Worm (Caenorhabditis elegans) whole organism, L4 larva: Measurements from ENCODE around the gene med-2.

Source experiments
- D1046.2 ChIP-seq: fragments of 200-800 bp; sonication (Bioruptor generic); IDR thresholded peaks from 2 replicates; pipeline ENCODE4 v1.3.6; 2022; ENCODE audit warnings: missing genetic modification characterization, missing compliant biosample characterization
- F44E2.7 ChIP-seq: fragments of 200-800 bp; sonication (Bioruptor generic); IDR thresholded peaks from 2 replicates; pipeline ENCODE4 v2.1.2; 2022; ENCODE audit warnings: missing genetic modification characterization, missing compliant biosample characterization
- R02D3.7 ChIP-seq: fragments of 150-350 bp; sonication (generic microtip); optimal IDR thresholded peaks from 3 replicates; lab custom pipeline; 2014; ENCODE audit warnings: missing biosample characterization, missing genetic modification characterization
- T20F7.1 ChIP-seq: fragments of 200-800 bp; sonication (Bioruptor generic); optimal IDR thresholded peaks from 2 replicates; lab custom pipeline; 2018; ENCODE audit warnings: mild to moderate bottlenecking, missing genetic modification characterization, missing compliant biosample characterization
- Y48G9A.11 ChIP-seq: fragments of 200-800 bp; sonication (Bioruptor generic); IDR thresholded peaks from 2 replicates; pipeline ENCODE4 v1.3.6; 2022; ENCODE audit warnings: missing genetic modification reagents, missing genetic modification characterization, missing compliant biosample characterization
- Y5F2A.4 ChIP-seq: fragments of 200-800 bp; sonication (Bioruptor generic); optimal IDR thresholded peaks from 2 replicates; lab custom pipeline; 2018; ENCODE audit warnings: mild to moderate bottlenecking, missing genetic modification characterization, missing compliant biosample characterization
- ZK337.2 ChIP-seq: fragments of 200-800 bp; sonication (Bioruptor generic); IDR thresholded peaks from 2 replicates; pipeline ENCODE4 v1.3.6; 2022; ENCODE audit warnings: missing genetic modification reagents, missing genetic modification characterization, missing compliant biosample characterization
- ZK546.5 ChIP-seq, 2 experiments: sonication (generic microtip); optimal IDR thresholded peaks; 2 replicates each; lab custom pipeline; 2017; ENCODE audit warnings: missing biosample characterization in 2 of 2, missing genetic modification characterization in 2 of 2
- aha-1 ChIP-seq: fragments of 150-350 bp; peaks from one replicate; lab custom pipeline; 2014; ENCODE audit warnings: missing biosample characterization, missing genetic modification characterization
- ceh-20 ChIP-seq: fragments of 200-800 bp; sonication (Bioruptor generic); IDR thresholded peaks from 2 replicates; pipeline ENCODE4 v1.3.6; 2022; ENCODE audit warnings: missing genetic modification reagents, missing genetic modification characterization, missing compliant biosample characterization
- cey-2 ChIP-seq: sonication (generic microtip); optimal IDR thresholded peaks from 3 replicates; lab custom pipeline; 2017; ENCODE audit warnings: missing genetic modification characterization, mild to moderate bottlenecking, missing compliant biosample characterization, antibody characterized with exemption, borderline replicate concordance; ENCODE audit not compliant: insufficient read depth
- daf-16 ChIP-seq, 3 experiments: sonication (generic microtip); optimal IDR thresholded peaks; 2 replicates each; lab custom pipeline; 2016 to 2017; ENCODE audit warnings: missing genetic modification characterization in 3 of 3, missing genetic modification reagents in 3 of 3, mild to moderate bottlenecking in 2 of 3, missing compliant biosample characterization in 2 of 3, missing biosample characterization in 1 of 3, moderate library complexity in 1 of 3
- daf-8 ChIP-seq: fragments of 200-800 bp; sonication (Bioruptor generic); IDR thresholded peaks from 2 replicates; pipeline ENCODE4 v1.3.6; 2022; ENCODE audit warnings: missing genetic modification characterization, missing compliant biosample characterization
- dmd-6 ChIP-seq: fragments of 200-800 bp; sonication (Bioruptor generic); IDR thresholded peaks from 2 replicates; pipeline ENCODE4 v1.3.6; 2022; ENCODE audit warnings: missing genetic modification reagents, missing genetic modification characterization, missing compliant biosample characterization
- dmd-9 ChIP-seq: fragments of 200-800 bp; sonication (Bioruptor generic); IDR thresholded peaks from 2 replicates; pipeline ENCODE4 v1.3.6; 2022; ENCODE audit warnings: missing genetic modification reagents, missing genetic modification characterization, missing compliant biosample characterization
- dve-1 ChIP-seq: sonication (generic microtip); optimal IDR thresholded peaks from 2 replicates; lab custom pipeline; 2017; ENCODE audit warnings: antibody characterized with exemption, mild to moderate bottlenecking, missing genetic modification characterization, missing compliant biosample characterization; ENCODE audit not compliant: insufficient read depth
- egl-27 ChIP-seq: sonication (generic microtip); optimal IDR thresholded peaks from 3 replicates; lab custom pipeline; 2017; ENCODE audit warnings: missing biosample characterization, missing genetic modification reagents, missing genetic modification characterization
- fos-1 ChIP-seq: fragments of 150-350 bp; optimal IDR thresholded peaks from 2 replicates; lab custom pipeline; 2014; ENCODE audit warnings: missing biosample characterization, missing genetic modification characterization
- hlh-11 ChIP-seq: fragments of 200-800 bp; sonication (Bioruptor generic); optimal IDR thresholded peaks from 2 replicates; lab custom pipeline; 2018; ENCODE audit warnings: mild to moderate bottlenecking, missing genetic modification characterization, missing compliant biosample characterization
- hlh-30 ChIP-seq: sonication (generic microtip); optimal IDR thresholded peaks from 2 replicates; lab custom pipeline; 2017; ENCODE audit warnings: antibody characterized with exemption, mild to moderate bottlenecking, missing genetic modification characterization, missing compliant biosample characterization; ENCODE audit not compliant: insufficient read depth
- lin-1 ChIP-seq: fragments of 200-800 bp; sonication (Bioruptor generic); IDR thresholded peaks from 2 replicates; pipeline ENCODE4 v1.3.6; 2022; ENCODE audit warnings: missing genetic modification reagents, missing genetic modification characterization, missing compliant biosample characterization
- lin-15B ChIP-seq: fragments of 150-350 bp; sonication (generic microtip); optimal IDR thresholded peaks from 3 replicates; lab custom pipeline; 2014; ENCODE audit warnings: missing biosample characterization, missing genetic modification characterization
- lin-39 ChIP-seq: fragments of 150-350 bp; optimal IDR thresholded peaks from 2 replicates; lab custom pipeline; 2014; ENCODE audit warnings: missing biosample characterization, missing genetic modification reagents, missing genetic modification characterization
- lsy-2 ChIP-seq, 2 experiments: fragments of 150-350 bp in 1 of 2; sonication (generic microtip) in 1 of 2; optimal IDR thresholded peaks; 2 replicates each; lab custom pipeline; 2014 to 2017; ENCODE audit warnings: missing biosample characterization in 2 of 2, missing genetic modification characterization in 2 of 2
- mdl-1 ChIP-seq, 2 experiments: fragments of 150-350 bp in 1 of 2; sonication (generic microtip) in 1 of 2; optimal IDR thresholded peaks; 2 replicates each; lab custom pipeline; 2014 to 2017; ENCODE audit warnings: missing biosample characterization in 2 of 2, missing genetic modification characterization in 2 of 2
- mep-1 ChIP-seq: fragments of 150-350 bp; sonication (generic microtip); optimal IDR thresholded peaks from 3 replicates; lab custom pipeline; 2014; ENCODE audit warnings: missing biosample characterization, missing genetic modification characterization
- mxl-2 ChIP-seq: fragments of 200-800 bp; sonication (Bioruptor generic); conservative IDR thresholded peaks from 2 replicates; pipeline ENCODE4 v1.3.6; 2022; ENCODE audit warnings: missing genetic modification reagents, missing genetic modification characterization, missing compliant biosample characterization
- nhr-11 ChIP-seq: fragments of 150-350 bp; optimal IDR thresholded peaks from 2 replicates; lab custom pipeline; 2014; ENCODE audit warnings: missing biosample characterization, missing genetic modification characterization
- nhr-237 ChIP-seq: sonication (generic microtip); optimal IDR thresholded peaks from 2 replicates; lab custom pipeline; 2017; ENCODE audit warnings: missing biosample characterization, missing genetic modification characterization
- nhr-28 ChIP-seq: fragments of 150-350 bp; optimal IDR thresholded peaks from 2 replicates; lab custom pipeline; 2014; ENCODE audit warnings: missing biosample characterization, missing genetic modification characterization
- nhr-41 ChIP-seq: fragments of 200-800 bp; sonication (Bioruptor generic); IDR thresholded peaks from 2 replicates; pipeline ENCODE4 v1.3.6; 2022; ENCODE audit warnings: missing genetic modification reagents, missing genetic modification characterization, missing compliant biosample characterization
- nhr-48 ChIP-seq: sonication (generic microtip); optimal IDR thresholded peaks from 2 replicates; lab custom pipeline; 2016; ENCODE audit warnings: mild to moderate bottlenecking, missing genetic modification characterization, missing compliant biosample characterization
- pha-4 ChIP-seq, 2 experiments: fragments of 150-350 bp in 1 of 2; fragments of 200-800 bp in 1 of 2; sonication (Bioruptor generic) in 1 of 2; IDR thresholded peaks in 1 of 2; optimal IDR thresholded peaks in 1 of 2; 2 replicates each; pipeline versions ENCODE4 v1.3.6 to Lab custom; 2014 to 2022; ENCODE audit warnings: missing genetic modification characterization in 2 of 2, missing genetic modification reagents in 2 of 2, missing biosample characterization in 1 of 2, missing compliant biosample characterization in 1 of 2
- php-3 ChIP-seq: fragments of 200-800 bp; sonication (Bioruptor generic); IDR thresholded peaks from 2 replicates; pipeline ENCODE4 v1.3.6; 2022; ENCODE audit warnings: missing genetic modification reagents, missing genetic modification characterization, missing compliant biosample characterization
- sdz-12 ChIP-seq: fragments of 200-800 bp; sonication (Bioruptor generic); optimal IDR thresholded peaks from 2 replicates; lab custom pipeline; 2018; ENCODE audit warnings: mild to moderate bottlenecking, missing genetic modification characterization, missing compliant biosample characterization
- set-16 ChIP-seq: fragments of 200-800 bp; sonication (Bioruptor generic); IDR thresholded peaks from 2 replicates; pipeline ENCODE4 v1.3.6; 2022; ENCODE audit warnings: missing genetic modification reagents, missing genetic modification characterization, missing compliant biosample characterization
- spr-1 ChIP-seq: sonication (generic microtip); optimal IDR thresholded peaks from 2 replicates; lab custom pipeline; 2016; ENCODE audit warnings: mild to moderate bottlenecking, missing genetic modification characterization, missing compliant biosample characterization
- tra-1 ChIP-seq: fragments of 200-800 bp; sonication (Bioruptor generic); IDR thresholded peaks from 2 replicates; pipeline ENCODE4 v1.3.6; 2022; ENCODE audit warnings: missing genetic modification reagents, missing genetic modification characterization, missing compliant biosample characterization
- unc-62 ChIP-seq, 3 experiments: fragments of 150-350 bp in 1 of 3; sonication (generic microtip); optimal IDR thresholded peaks in 2 of 3; peaks in 1 of 3; 1 replicate in 1 of 3; 2 replicates in 2 of 3; lab custom pipeline; 2014 to 2017; ENCODE audit warnings: missing biosample characterization in 3 of 3, missing genetic modification characterization in 3 of 3, missing genetic modification reagents in 3 of 3, missing genotype in 1 of 3
- vab-7 ChIP-seq: fragments of 200-800 bp; sonication (Bioruptor generic); IDR thresholded peaks from 2 replicates; pipeline ENCODE4 v1.3.6; 2022; ENCODE audit warnings: missing genetic modification reagents, missing genetic modification characterization, missing compliant biosample characterization
- zfp-3 ChIP-seq: fragments of 200-800 bp; sonication (Bioruptor generic); conservative IDR thresholded peaks from 2 replicates; pipeline ENCODE4 v1.3.6; 2022; ENCODE audit warnings: missing genetic modification reagents, missing genetic modification characterization, missing compliant biosample characterization
- zip-11 ChIP-seq: fragments of 200-800 bp; sonication (Bioruptor generic); IDR thresholded peaks from 2 replicates; pipeline ENCODE4 v1.3.6; 2022; ENCODE audit warnings: missing genetic modification characterization, missing compliant biosample characterization

Gene med-2

DNA sequence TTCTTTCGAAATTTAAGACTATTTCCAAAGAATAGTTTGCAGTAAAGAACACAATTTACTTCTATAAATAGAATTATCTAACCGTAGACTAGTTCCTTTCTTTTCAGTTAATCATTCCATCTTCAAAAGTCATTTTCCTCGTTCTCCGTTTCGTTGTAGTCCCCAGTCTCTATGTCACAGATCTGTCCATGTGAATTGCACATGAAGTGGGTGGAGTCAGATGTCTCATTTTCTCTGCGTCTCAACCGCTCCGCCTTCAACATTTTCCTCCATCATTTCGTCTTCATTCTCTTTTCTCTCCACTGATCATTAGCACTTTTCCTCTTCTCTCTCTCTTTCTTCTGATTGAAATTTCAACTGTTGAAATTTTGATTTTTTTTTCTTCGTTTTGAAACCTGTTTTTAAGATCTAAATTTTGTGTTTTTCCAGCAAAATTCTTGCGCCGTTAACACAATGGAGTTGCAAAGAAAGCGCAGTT lies 13.3 kb downstream of the med-2 start, which contains the start of gene T07E3.4 (continued):
- TF ChIP-seq aha-1 (tag; lab: Kevin White, UChicago): peak; percentile 98
- TF ChIP-seq R02D3.7 (tag; lab: Kevin White, UChicago): no peak
- TF ChIP-seq vab-7 (GFP tag; lab: Robert Waterston, UW): no peak
- no peak for TF ChIP-seq nhr-237 (tag; lab: Kevin White, UChicago)
- peak; percentile 60 for TF ChIP-seq T20F7.1 (GFP tag; lab: Kevin White, UChicago)
- peak; percentile 73 for TF ChIP-seq dve-1 (tag; lab: Kevin White, UChicago)
- TF ChIP-seq nhr-48 (tag; lab: Kevin White, UChicago): peak; percentile 78
- TF ChIP-seq F44E2.7 (GFP tag; lab: Robert Waterston, UW): no peak
- peak; percentile 19 for TF ChIP-seq cey-2 (tag; lab: Kevin White, UChicago)
- TF ChIP-seq ceh-20 (GFP tag; lab: Robert Waterston, UW): 0 out of 2 replicates have a peak, but pooled peaks have one; percentile 37
- TF ChIP-seq spr-1 (tag; lab: Kevin White, UChicago): peak; percentile 22
- peak; percentile 84 for TF ChIP-seq nhr-11 (tag; lab: Kevin White, UChicago)
- no peak for TF ChIP-seq zip-11 (GFP tag; lab: Robert Waterston, UW)
- no peak for TF ChIP-seq Y48G9A.11 (GFP tag; lab: Robert Waterston, UW)
- peak; percentile 94 for TF ChIP-seq dmd-6 (GFP tag; lab: Robert Waterston, UW)
- peak; percentile 84 for TF ChIP-seq nhr-28
- TF ChIP-seq set-16: no peak
- 0 out of 2 replicates have a peak, but pooled peaks have one; percentile 30 for TF ChIP-seq pha-4 (GFP tag; IDR thresholded peaks at IDR 0.05; lab: Robert Waterston, UW)
- no peak for TF ChIP-seq pha-4 (tag; optimal IDR thresholded peaks at IDR 0.05; lab: Kevin White, UChicago)
- TF ChIP-seq zfp-3 (GFP tag; lab: Robert Waterston, UW): no peak
- TF ChIP-seq nhr-41 (GFP tag; lab: Robert Waterston, UW): no peak
- TF ChIP-seq mep-1: peak; percentile 69
- TF ChIP-seq lin-39 (tag; lab: Kevin White, UChicago): no peak
- TF ChIP-seq egl-27 (tag; lab: Kevin White, UChicago): no peak
- no peak for TF ChIP-seq ZK337.2 (GFP tag; lab: Robert Waterston, UW)
- TF ChIP-seq daf-16 (GFP tag; optimal IDR thresholded peaks at IDR 0.05; lab: Kevin White, UChicago): peak in 1 of 2 experiments; percentile 18
- peak; percentile 68 for TF ChIP-seq daf-16 (tag; optimal IDR thresholded peaks at IDR 0.05; lab: Kevin White, UChicago)
- 0 out of 2 replicates have a peak, but pooled peaks have one; percentile 39 for TF ChIP-seq php-3 (GFP tag; lab: Robert Waterston, UW)

DNA sequence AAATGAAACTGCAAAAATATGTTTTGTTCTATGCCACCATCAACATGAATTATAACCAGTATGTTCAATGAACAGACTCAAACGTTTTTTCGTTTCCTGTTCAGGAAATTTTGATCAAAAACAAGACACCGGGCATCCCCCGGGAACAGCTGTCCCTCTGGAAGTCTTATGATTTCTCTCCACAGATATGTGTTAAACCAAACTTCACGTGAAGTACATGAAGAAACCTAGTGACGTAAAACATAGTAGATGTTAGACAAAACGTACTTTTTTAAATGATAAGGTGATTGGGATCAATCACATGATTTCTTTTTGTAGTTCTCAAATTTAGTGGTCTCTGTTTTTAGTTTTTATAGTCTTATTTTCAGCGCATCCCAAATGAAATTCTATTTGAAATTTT lies 14.2 kb downstream of the med-2 start:
- TF ChIP-seq ceh-20 (GFP tag; lab: Robert Waterston, UW): peak; percentile 58; the same call in 1 of the 2 replicates
- no peak for TF ChIP-seq daf-8 (GFP tag; lab: Robert Waterston, UW)
- no peak for TF ChIP-seq egl-27 (tag; lab: Kevin White, UChicago)
- 0 out of 2 replicates have a peak, but pooled peaks have one; percentile 16 for TF ChIP-seq zfp-3 (GFP tag; lab: Robert Waterston, UW)
- TF ChIP-seq nhr-28: peak; percentile 80
- TF ChIP-seq fos-1 (tag; lab: Kevin White, UChicago): no peak
- TF ChIP-seq sdz-12 (GFP tag; lab: Kevin White, UChicago): no peak
- peak; percentile 81 for TF ChIP-seq hlh-11
- TF ChIP-seq Y5F2A.4 (GFP tag; lab: Kevin White, UChicago): no peak
- TF ChIP-seq unc-62 (GFP tag; optimal IDR thresholded peaks at IDR 0.05 in 1 of 2; lab: Kevin White, UChicago): peak in 1 of 2 experiments; percentile 72
- TF ChIP-seq unc-62 (tag; optimal IDR thresholded peaks at IDR 0.05; lab: Kevin White, UChicago): no peak
- TF ChIP-seq T20F7.1 (GFP tag; lab: Kevin White, UChicago): peak; percentile 51
- TF ChIP-seq mxl-2 (GFP tag; lab: Robert Waterston, UW): peak; percentile 60
- peak; percentile 74 for TF ChIP-seq dmd-6 (GFP tag; lab: Robert Waterston, UW)
- peak; percentile 69 for TF ChIP-seq nhr-11 (tag; lab: Kevin White, UChicago)
- TF ChIP-seq D1046.2 (GFP tag; lab: Robert Waterston, UW): no peak
- TF ChIP-seq mep-1: peak; percentile 39
- TF ChIP-seq php-3 (GFP tag; lab: Robert Waterston, UW): 0 out of 2 replicates have a peak, but pooled peaks have one; percentile 38
- peak; percentile 47 for TF ChIP-seq nhr-48 (tag; lab: Kevin White, UChicago)
- TF ChIP-seq mdl-1 (tag; optimal IDR thresholded peaks at IDR 0.05; lab: Kevin White, UChicago): peak in 1 of 2 experiments; percentile 52
- no peak for TF ChIP-seq dmd-9 (GFP tag; lab: Robert Waterston, UW)
- TF ChIP-seq tra-1 (GFP tag; lab: Robert Waterston, UW): 0 out of 2 replicates have a peak, but pooled peaks have one; percentile 30
- TF ChIP-seq Y48G9A.11 (GFP tag; lab: Robert Waterston, UW): no peak
- 0 out of 2 replicates have a peak, but pooled peaks have one; percentile 31 for TF ChIP-seq lin-1 (GFP tag; lab: Robert Waterston, UW)
- TF ChIP-seq hlh-30 (tag; lab: Kevin White, UChicago): peak; percentile 84
- peak in 1 of 2 experiments; percentile 44 for TF ChIP-seq lsy-2 (tag; optimal IDR thresholded peaks at IDR 0.05; lab: Kevin White, UChicago)
- no peak for TF ChIP-seq lin-15B (tag; lab: Kevin White, UChicago)
- no peak for TF ChIP-seq ZK546.5 (tag; optimal IDR thresholded peaks at IDR 0.05; lab: Kevin White, UChicago)
- TF ChIP-seq dve-1 (tag; lab: Kevin White, UChicago): peak; percentile 61
- TF ChIP-seq daf-16 (GFP tag; optimal IDR thresholded peaks at IDR 0.05; lab: Kevin White, UChicago): peak in 1 of 2 experiments; percentile 1
- TF ChIP-seq daf-16 (tag; optimal IDR thresholded peaks at IDR 0.05; lab: Kevin White, UChicago): peak; percentile 22
